Worm (Caenorhabditis elegans) whole organism, L2 larva: ENCODE measurements around the gene dop-1.

Experiments used
- aly-2 ChIP-seq: fragments of 150-350 bp; optimal IDR thresholded peaks from 2 replicates; lab custom pipeline; 2014; ENCODE audit warnings: missing biosample characterization, missing genetic modification characterization
- ceh-82 ChIP-seq: fragments of 150-350 bp; optimal IDR thresholded peaks from 2 replicates; lab custom pipeline; 2014; ENCODE audit warnings: missing biosample characterization, missing genetic modification characterization
- elt-1 ChIP-seq: fragments of 150-350 bp; optimal IDR thresholded peaks from 2 replicates; lab custom pipeline; 2014; ENCODE audit warnings: missing biosample characterization, missing genetic modification characterization
- lin-39 ChIP-seq: fragments of 150-350 bp; optimal IDR thresholded peaks from 2 replicates; lab custom pipeline; 2014; ENCODE audit warnings: missing biosample characterization, missing genetic modification reagents, missing genetic modification characterization
- mdl-1 ChIP-seq, 2 experiments: fragments of 150-350 bp in 1 of 2; sonication (generic microtip) in 1 of 2; optimal IDR thresholded peaks; 2 replicates each; lab custom pipeline; 2017; ENCODE audit warnings: missing biosample characterization in 2 of 2, missing genetic modification characterization in 2 of 2
- nhr-12 ChIP-seq: fragments of 150-350 bp; optimal IDR thresholded peaks from 2 replicates; lab custom pipeline; 2014; ENCODE audit warnings: missing biosample characterization, missing genetic modification characterization
- nhr-77 ChIP-seq: fragments of 150-350 bp; optimal IDR thresholded peaks from 2 replicates; lab custom pipeline; 2014; ENCODE audit warnings: missing biosample characterization, missing genetic modification characterization
- peb-1 ChIP-seq: fragments of 150-350 bp; optimal IDR thresholded peaks from 2 replicates; lab custom pipeline; 2014; ENCODE audit warnings: missing biosample characterization, missing genetic modification characterization
- skn-1 ChIP-seq: sonication (generic microtip); optimal IDR thresholded peaks from 2 replicates; lab custom pipeline; 2017; ENCODE audit warnings: missing biosample characterization, missing genetic modification characterization
- snpc-4 ChIP-seq: fragments of 150-350 bp; optimal IDR thresholded peaks from 2 replicates; lab custom pipeline; 2014; ENCODE audit warnings: missing biosample characterization, missing genetic modification characterization
- unc-62 ChIP-seq: fragments of 150-350 bp; optimal IDR thresholded peaks from 2 replicates; lab custom pipeline; 2014; ENCODE audit warnings: missing biosample characterization, missing genetic modification reagents, missing genetic modification characterization
- zag-1 ChIP-seq: fragments of 150-350 bp; optimal IDR thresholded peaks from 2 replicates; lab custom pipeline; 2014; ENCODE audit warnings: missing biosample characterization, missing genetic modification characterization

DNA sequence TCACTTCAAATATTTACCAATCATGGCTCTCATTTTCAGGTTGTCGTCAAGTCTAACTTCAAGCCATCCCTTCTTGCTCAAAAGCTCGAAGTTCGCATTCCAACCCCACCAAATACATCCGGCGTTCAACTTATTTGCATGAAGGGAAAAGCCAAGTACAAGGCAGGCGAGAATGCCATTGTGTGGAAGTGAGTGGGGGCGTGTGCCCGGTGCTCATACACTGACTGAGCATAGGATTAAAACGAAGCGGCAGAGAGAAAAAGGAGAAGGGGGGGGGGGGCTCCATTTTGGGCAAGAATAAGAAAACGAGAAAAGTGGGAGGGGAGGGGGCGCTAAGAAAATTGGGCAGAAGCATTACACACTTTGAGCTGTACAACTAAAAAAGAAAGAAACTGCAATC, 27.0 kb downstream of the dop-1 start:
- TF ChIP-seq ceh-82 (tag; lab: Kevin White, UChicago) (no peak), nhr-12 (tag; lab: Kevin White, UChicago) (no peak), unc-62 (GFP tag; lab: Kevin White, UChicago) (no peak), mdl-1 (tag; optimal IDR thresholded peaks at IDR 0.05; lab: Kevin White, UChicago) (no peak), skn-1 (tag; lab: Kevin White, UChicago) (no peak), aly-2 (tag; lab: Kevin White, UChicago) (no peak), nhr-77 (no peak), snpc-4 (tag; lab: Kevin White, UChicago) (no peak), elt-1 (tag; lab: Kevin White, UChicago) (no peak), peb-1 (tag; lab: Kevin White, UChicago) (no peak), zag-1 (tag; lab: Kevin White, UChicago) (no peak), lin-39 (tag; lab: Kevin White, UChicago) (no peak)
